Worm (Caenorhabditis elegans) whole organism, midembryonic: ENCODE measurements around the gene ccch-3.

ENCODE experiments used
- T22C8.4 ChIP-seq: fragments of 200-800 bp; sonication (Bioruptor generic); IDR thresholded peaks from 2 replicates; pipeline ENCODE4 v1.3.6; 2022; ENCODE audit warnings: missing genetic modification characterization, missing compliant biosample characterization
- flt-1 ChIP-seq: fragments of 200-800 bp; sonication (Bioruptor generic); IDR thresholded peaks from 2 replicates; pipeline ENCODE4 v1.3.6; 2022; ENCODE audit warnings: missing genetic modification characterization, missing compliant biosample characterization
- med-1 ChIP-seq: sonication (generic microtip); optimal IDR thresholded peaks from 2 replicates; lab custom pipeline; 2017; ENCODE audit warnings: missing genetic modification characterization, mild to moderate bottlenecking, missing compliant biosample characterization, antibody characterized with exemption, missing genetic modification reagents; ENCODE audit not compliant: insufficient read depth
- ref-1 ChIP-seq: fragments of 200-800 bp; sonication (Bioruptor generic); conservative IDR thresholded peaks from 2 replicates; pipeline ENCODE4 v1.3.6; 2022; ENCODE audit warnings: missing genetic modification reagents, missing genetic modification characterization, missing compliant biosample characterization
- tab-1 ChIP-seq: fragments of 200-800 bp; sonication (Bioruptor generic); IDR thresholded peaks from 2 replicates; pipeline ENCODE4 v1.3.6; 2022; ENCODE audit warnings: missing genetic modification characterization, missing compliant biosample characterization
- ztf-23 ChIP-seq: fragments of 200-800 bp; sonication (Bioruptor generic); IDR thresholded peaks from 2 replicates; pipeline ENCODE4 v1.3.6; 2022; ENCODE audit warnings: missing genetic modification reagents, missing genetic modification characterization, missing compliant biosample characterization

DNA sequence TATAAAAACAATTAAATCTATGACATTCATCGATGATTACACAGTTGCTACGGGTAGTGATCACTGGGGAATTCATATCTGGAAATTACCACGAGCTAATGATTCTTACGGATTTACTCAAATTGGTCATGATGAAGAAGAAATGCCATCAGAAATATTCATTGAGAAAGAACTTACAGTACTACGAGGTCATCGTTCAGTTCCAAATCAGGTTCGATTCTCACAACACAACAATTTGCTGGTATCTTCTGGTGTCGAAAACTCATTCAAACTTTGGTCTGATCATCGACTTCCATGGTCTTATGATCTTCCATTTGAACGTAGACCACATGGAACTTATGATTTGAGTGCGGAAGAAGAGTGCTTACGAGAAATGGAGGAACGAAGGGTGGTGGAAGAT lies 47.0 kb upstream of the ccch-3 start:
- TF ChIP-seq tab-1 = no peak
- no peak for TF ChIP-seq ztf-23
- TF ChIP-seq flt-1 (GFP tag; lab: Robert Waterston, UW) = no peak
- TF ChIP-seq med-1 (GFP tag; lab: Kevin White, UChicago) = no peak
- TF ChIP-seq ref-1 (GFP tag; lab: Robert Waterston, UW) = no peak
- no peak for TF ChIP-seq T22C8.4 (GFP tag; lab: Robert Waterston, UW)
